Fruit fly (Drosophila melanogaster) whole organism, embryonic: ENCODE measurements around the gene CG13471.
A peak's percentile ranks its signal among the peaks of the same experiment; 100 is the strongest.

ENCODE experiments used
- Bgb ChIP-seq: fragments of 200-800 bp; sonication (Bioruptor generic); IDR thresholded peaks from 2 replicates; pipeline ENCODE4 v1.3.6; 2022; ENCODE audit warnings: missing biosample characterization, missing genetic modification characterization; ENCODE audit not compliant: partially characterized antibody
- CG11085 ChIP-seq: fragments of 200-800 bp; sonication (Bioruptor generic); IDR thresholded peaks from 2 replicates; pipeline ENCODE4 v1.3.6; 2022; ENCODE audit warnings: missing biosample characterization, missing genetic modification characterization
- CG11456 ChIP-seq: fragments of 200-800 bp; sonication (Bioruptor generic); IDR thresholded peaks from 3 replicates; pipeline ENCODE4 v1.3.6; 2022; ENCODE audit warnings: missing biosample characterization, missing genetic modification characterization
- CG12391 ChIP-seq: fragments of 200-800 bp; sonication (Bioruptor generic); optimal IDR thresholded peaks from 3 replicates; lab custom pipeline; 2018; ENCODE audit warnings: missing biosample characterization, mild to moderate bottlenecking, missing genetic modification characterization, moderate library complexity
- CG13424 ChIP-seq: fragments of 200-800 bp; sonication (Bioruptor generic); optimal IDR thresholded peaks from 2 replicates; lab custom pipeline; 2019; ENCODE audit warnings: missing biosample characterization, mild to moderate bottlenecking, missing genetic modification characterization, moderate library complexity
- CG15011 ChIP-seq: fragments of 200-800 bp; sonication (Bioruptor generic); optimal IDR thresholded peaks from 3 replicates; lab custom pipeline; 2018; ENCODE audit warnings: missing biosample characterization, mild to moderate bottlenecking, missing genetic modification characterization
- CG17186 ChIP-seq: fragments of 200-800 bp; sonication (Bioruptor generic); optimal IDR thresholded peaks from 3 replicates; lab custom pipeline; 2017; ENCODE audit warnings: missing biosample characterization, missing genetic modification reagents, missing genetic modification characterization
- CG17802 ChIP-seq: fragments of 200-800 bp; sonication (Bioruptor generic); optimal IDR thresholded peaks from 2 replicates; lab custom pipeline; 2018; ENCODE audit warnings: missing biosample characterization, mild to moderate bottlenecking, missing genetic modification characterization, moderate library complexity
- CG2116 ChIP-seq: fragments of 200-800 bp; sonication (Bioruptor generic); optimal IDR thresholded peaks from 3 replicates; lab custom pipeline; 2018; ENCODE audit warnings: missing biosample characterization, mild to moderate bottlenecking, missing genetic modification characterization
- CG32772 ChIP-seq: fragments of 200-800 bp; sonication (Bioruptor generic); IDR thresholded peaks from 2 replicates; pipeline ENCODE4 v1.3.6; 2022; ENCODE audit warnings: missing biosample characterization, missing genetic modification characterization
- CG3281 ChIP-seq: fragments of 200-800 bp; sonication (Bioruptor generic); optimal IDR thresholded peaks from 3 replicates; lab custom pipeline; 2017; ENCODE audit warnings: missing biosample characterization, mild to moderate bottlenecking, missing genetic modification characterization
- CG42726 ChIP-seq: fragments of 200-800 bp; sonication (Bioruptor generic); IDR thresholded peaks from 2 replicates; pipeline ENCODE4 v1.3.6; 2022; ENCODE audit warnings: missing biosample characterization, missing genetic modification characterization; ENCODE audit not compliant: partially characterized antibody
- CG4404 ChIP-seq: fragments of 200-800 bp; sonication (Bioruptor generic); IDR thresholded peaks from 2 replicates; pipeline ENCODE4 v1.3.6; 2022; ENCODE audit warnings: missing biosample characterization, missing genetic modification characterization
- CG4617 ChIP-seq: fragments of 200-800 bp; sonication (Bioruptor generic); optimal IDR thresholded peaks from 3 replicates; lab custom pipeline; 2016; ENCODE audit warnings: missing biosample characterization, missing genetic modification characterization, borderline replicate concordance
- CG5245 ChIP-seq: fragments of 200-800 bp; sonication (Bioruptor generic); optimal IDR thresholded peaks from 3 replicates; lab custom pipeline; 2016; ENCODE audit warnings: missing biosample characterization, missing genetic modification characterization
- CG9609 ChIP-seq: fragments of 200-800 bp; sonication (Bioruptor generic); optimal IDR thresholded peaks from 3 replicates; lab custom pipeline; 2016; ENCODE audit warnings: missing biosample characterization, missing genetic modification characterization
- CG9727 ChIP-seq: fragments of 200-800 bp; sonication (Bioruptor generic); optimal IDR thresholded peaks from 3 replicates; lab custom pipeline; 2017; ENCODE audit warnings: missing biosample characterization, mild to moderate bottlenecking, missing genetic modification characterization
- Deaf1 ChIP-seq: fragments of 200-800 bp; optimal IDR thresholded peaks from 3 replicates; lab custom pipeline; 2019; ENCODE audit warnings: missing biosample characterization, mild to moderate bottlenecking, missing genetic modification characterization, moderate library complexity
- E2f1 ChIP-seq: fragments of 200-800 bp; sonication (Bioruptor generic); IDR thresholded peaks from 2 replicates; pipeline ENCODE4 v1.3.6; 2022; ENCODE audit warnings: missing biosample characterization, missing genetic modification characterization
- H2.0 ChIP-seq: fragments of 200-800 bp; sonication (Bioruptor generic); IDR thresholded peaks from 2 replicates; pipeline ENCODE4 v1.3.6; 2022; ENCODE audit warnings: missing biosample characterization, missing genetic modification characterization
- HHEX ChIP-seq: fragments of 200-800 bp; sonication (Bioruptor generic); optimal IDR thresholded peaks from 3 replicates; lab custom pipeline; 2017; ENCODE audit warnings: missing biosample characterization, mild to moderate bottlenecking, missing genetic modification characterization, missing genetic modification reagents
- HLH3B ChIP-seq: fragments of 200-800 bp; sonication (Bioruptor generic); IDR thresholded peaks from 2 replicates; pipeline ENCODE4 v1.3.6; 2022; ENCODE audit warnings: missing biosample characterization, missing genetic modification characterization
- MBD-R2 ChIP-seq: fragments of 200-800 bp; sonication (Bioruptor generic); IDR thresholded peaks from 2 replicates; pipeline ENCODE4 v1.3.6; 2022; ENCODE audit warnings: missing biosample characterization, missing genetic modification characterization
- Mes4 ChIP-seq: fragments of 200-800 bp; sonication (Bioruptor generic); optimal IDR thresholded peaks from 2 replicates; lab custom pipeline; 2016; ENCODE audit warnings: missing biosample characterization, missing genetic modification characterization
- NFAT ChIP-seq: fragments of 200-800 bp; sonication (Bioruptor generic); IDR thresholded peaks from 2 replicates; pipeline ENCODE4 v1.3.6; 2022; ENCODE audit warnings: missing biosample characterization, missing genetic modification characterization
- Nf-YA ChIP-seq: fragments of 200-800 bp; sonication (Bioruptor generic); IDR thresholded peaks from 2 replicates; pipeline ENCODE4 v1.3.6; 2022; ENCODE audit warnings: missing biosample characterization, missing genetic modification characterization
- Oli ChIP-seq: fragments of 200-800 bp; sonication (Bioruptor generic); optimal IDR thresholded peaks from 2 replicates; lab custom pipeline; 2018; ENCODE audit warnings: missing biosample characterization, mild to moderate bottlenecking, missing genetic modification characterization, moderate library complexity
- Poxn ChIP-seq: fragments of 200-800 bp; sonication (Bioruptor generic); IDR thresholded peaks from 2 replicates; pipeline ENCODE4 v1.3.6; 2022; ENCODE audit warnings: missing biosample characterization, missing genetic modification characterization
- Rx ChIP-seq: fragments of 200-800 bp; sonication (Bioruptor generic); IDR thresholded peaks from 2 replicates; pipeline ENCODE4 v1.3.6; 2022; ENCODE audit warnings: missing biosample characterization, missing genetic modification characterization
- dan ChIP-seq: fragments of 200-800 bp; sonication (Bioruptor generic); IDR thresholded peaks from 2 replicates; pipeline ENCODE4 v1.3.6; 2022; ENCODE audit warnings: missing biosample characterization, missing genetic modification characterization
- disco-r ChIP-seq: fragments of 200-800 bp; sonication (Bioruptor generic); optimal IDR thresholded peaks from 2 replicates; lab custom pipeline; 2016; ENCODE audit warnings: missing biosample characterization, missing genetic modification characterization
- dysf ChIP-seq: fragments of 200-800 bp; sonication (Bioruptor generic); IDR thresholded peaks from 3 replicates; pipeline ENCODE4 v1.3.6; 2022; ENCODE audit warnings: missing biosample characterization, missing genetic modification characterization
- fd96Cb ChIP-seq: fragments of 200-800 bp; sonication (Bioruptor generic); optimal IDR thresholded peaks from 2 replicates; lab custom pipeline; 2018; ENCODE audit warnings: missing biosample characterization, mild to moderate bottlenecking, missing genetic modification characterization, moderate library complexity
- gfzf ChIP-seq: fragments of 200-800 bp; sonication (Bioruptor generic); optimal IDR thresholded peaks from 2 replicates; lab custom pipeline; 2016; ENCODE audit warnings: missing biosample characterization, mild to moderate bottlenecking, missing genetic modification characterization, moderate library complexity
- grau ChIP-seq: fragments of 200-800 bp; optimal IDR thresholded peaks from 3 replicates; lab custom pipeline; 2019; ENCODE audit warnings: missing biosample characterization, mild to moderate bottlenecking, missing genetic modification characterization, moderate library complexity
- hth ChIP-seq: fragments of >200 bp; optimal IDR thresholded peaks from 2 replicates; lab custom pipeline; 2017; ENCODE audit warnings: inconsistent platforms
- lilli ChIP-seq: fragments of 200-800 bp; sonication (Bioruptor generic); optimal IDR thresholded peaks from 3 replicates; lab custom pipeline; 2016; ENCODE audit warnings: missing biosample characterization, missing genetic modification characterization
- lmd ChIP-seq: fragments of 200-800 bp; sonication (Bioruptor generic); IDR thresholded peaks from 2 replicates; pipeline ENCODE4 v1.3.6; 2022; ENCODE audit warnings: missing biosample characterization, missing genetic modification characterization
- lola ChIP-seq, 3 experiments: fragments of >200 bp in 2 of 3; fragments of 200-800 bp in 1 of 3; sonication (Bioruptor generic) in 1 of 3; optimal IDR thresholded peaks; 2 replicates each; lab custom pipeline; 2017 to 2019; ENCODE audit warnings: missing biosample characterization in 3 of 3, missing genetic modification characterization in 3 of 3, mild to moderate bottlenecking in 1 of 3, moderate library complexity in 1 of 3
- nau ChIP-seq: fragments of 200-800 bp; sonication (Bioruptor generic); optimal IDR thresholded peaks from 3 replicates; lab custom pipeline; 2017; ENCODE audit warnings: missing biosample characterization, mild to moderate bottlenecking, missing genetic modification characterization, missing genetic modification reagents
- prd ChIP-seq, 3 experiments: fragments of >200 bp in 2 of 3; fragments of 200-800 bp in 1 of 3; sonication (Bioruptor generic) in 1 of 3; optimal IDR thresholded peaks in 2 of 3; IDR thresholded peaks in 1 of 3; 2 replicates in 2 of 3; 3 replicates in 1 of 3; pipeline versions ENCODE4 v1.3.6 to Lab custom; 2017 to 2022; ENCODE audit warnings: missing biosample characterization in 1 of 3, missing genetic modification characterization in 1 of 3
- schlank ChIP-seq: fragments of 200-800 bp; sonication (Bioruptor generic); optimal IDR thresholded peaks from 2 replicates; lab custom pipeline; 2018; ENCODE audit warnings: missing biosample characterization, mild to moderate bottlenecking, missing genetic modification characterization
- sens ChIP-seq: fragments of 200-800 bp; sonication (Bioruptor generic); peaks from one replicate; lab custom pipeline; 2016; ENCODE audit warnings: missing biosample characterization, missing genetic modification characterization
- seq ChIP-seq: fragments of 200-800 bp; sonication (Bioruptor generic); IDR thresholded peaks from 2 replicates; pipeline ENCODE4 v1.3.6; 2022; ENCODE audit warnings: missing biosample characterization, missing genetic modification characterization
- stwl ChIP-seq: fragments of 200-800 bp; sonication (Bioruptor generic); optimal IDR thresholded peaks from 3 replicates; lab custom pipeline; 2018; ENCODE audit warnings: missing biosample characterization, mild to moderate bottlenecking, missing genetic modification characterization, moderate library complexity
- tgo ChIP-seq: fragments of 200-800 bp; sonication (Bioruptor generic); IDR thresholded peaks from 3 replicates; pipeline ENCODE4 v1.3.6; 2022; ENCODE audit warnings: missing biosample characterization, missing genetic modification characterization
- yki ChIP-seq: fragments of >200 bp; optimal IDR thresholded peaks from 3 replicates; lab custom pipeline; 2018
- zfh1 ChIP-seq: fragments of 200-800 bp; sonication (Bioruptor generic); IDR thresholded peaks from 3 replicates; pipeline ENCODE4 v1.3.6; 2022; ENCODE audit warnings: missing biosample characterization, missing genetic modification characterization

Gene CG13471

DNA sequence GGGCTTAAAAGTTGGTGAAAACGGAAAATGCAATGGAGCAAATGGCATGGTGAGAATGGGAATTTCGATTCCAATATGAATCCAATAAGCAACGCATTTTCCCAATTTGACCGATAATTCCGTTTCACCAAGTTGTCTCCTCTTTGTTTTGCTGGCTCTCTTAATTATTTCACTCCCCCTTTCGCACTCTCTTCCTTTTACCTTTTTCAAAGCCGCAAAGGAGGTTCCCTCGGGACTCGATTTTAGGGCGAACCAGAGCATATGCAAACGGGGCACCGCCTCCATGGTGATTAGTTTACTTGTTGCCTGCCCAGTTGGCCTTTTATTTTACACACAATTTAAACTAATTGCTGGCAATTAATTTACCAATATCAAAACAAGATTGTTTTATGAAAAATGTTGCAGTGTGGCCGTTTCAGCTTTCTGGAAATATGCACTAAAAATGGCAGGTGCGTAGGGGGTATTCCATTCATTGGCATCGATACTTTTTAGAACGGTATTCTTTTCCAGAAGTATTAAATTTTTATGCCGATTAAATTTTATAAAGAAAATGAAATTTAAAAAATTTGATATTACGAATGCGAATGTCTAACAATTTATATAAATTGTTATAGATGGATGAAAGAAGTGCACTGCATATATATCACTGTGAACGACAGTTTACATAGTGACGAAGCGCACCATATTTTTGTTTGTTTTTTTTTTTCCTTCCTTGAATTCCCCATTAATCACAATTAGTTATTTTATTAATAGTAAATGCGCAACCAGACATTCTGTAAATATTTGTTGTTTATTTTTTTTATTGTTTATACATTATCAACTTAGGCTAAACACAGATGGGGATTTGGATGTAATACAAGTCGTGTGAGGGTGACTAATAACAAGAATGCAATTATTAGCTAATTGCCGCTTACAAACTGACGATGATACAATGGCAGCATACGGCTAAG, 42.7 kb upstream of the CG13471 start, which contains the start of gene mop (continued):
- TF ChIP-seq CG12391 (tag; lab: Kevin White, UChicago) (peak; percentile 60), CG42726 (GFP tag; lab: Robert Waterston, UW) (no peak), Oli (tag; lab: Kevin White, UChicago) (no peak), nau (no peak), HHEX (GFP tag; lab: Kevin White, UChicago) (no peak), CG9727 (GFP tag; lab: Kevin White, UChicago) (peak; percentile 12), lilli (GFP tag; lab: Kevin White, UChicago) (peak; percentile 32), CG32772 (GFP tag; lab: Robert Waterston, UW) (peak; percentile 58; the same call in 1 of the 2 replicates), dysf (GFP tag; lab: Robert Waterston, UW) (peak; percentile 46; the same call in 2 of the 3 replicates), sens (GFP tag; lab: Kevin White, UChicago) (peak; percentile 60), dan (GFP tag; lab: Robert Waterston, UW) (no peak), zfh1 (0 out of 3 replicates have a peak, but pooled peaks have one; percentile 19), Poxn (GFP tag; lab: Robert Waterston, UW) (no peak), lmd (peak; percentile 41), Mes4 (no peak), gfzf (GFP tag; lab: Kevin White, UChicago) (peak; percentile 79), fd96Cb (tag; lab: Kevin White, UChicago) (no peak), CG5245 (no peak), yki (lab: Kevin White, UChicago) (no peak), CG3281 (GFP tag; lab: Kevin White, UChicago) (peak; percentile 43), lola (GFP tag; optimal IDR thresholded peaks at IDR 0.05; lab: Kevin White, UChicago) (peak in 1 of 3 experiments; percentile 44), H2.0 (GFP tag; lab: Robert Waterston, UW) (peak; percentile 56), CG11085 (GFP tag; lab: Robert Waterston, UW) (peak; percentile 37; the same call in 1 of the 2 replicates), schlank (tag; lab: Kevin White, UChicago) (no peak), disco-r (GFP tag; lab: Kevin White, UChicago) (no peak), CG4617 (peak; percentile 55), CG17186 (no peak), hth (lab: Kevin White, UChicago) (no peak), CG4404 (GFP tag; lab: Robert Waterston, UW) (no peak), E2f1 (GFP tag; lab: Robert Waterston, UW) (peak; percentile 41), Nf-YA (GFP tag; lab: Robert Waterston, UW) (0 out of 2 replicates have a peak, but pooled peaks have one; percentile 9), Deaf1 (no peak), Rx (GFP tag; lab: Robert Waterston, UW) (0 out of 2 replicates have a peak, but pooled peaks have one; percentile 33), seq (GFP tag; lab: Robert Waterston, UW) (peak; percentile 53; the same call in 1 of the 2 replicates), Bgb (peak; percentile 14; the same call in 1 of the 2 replicates), stwl (tag; lab: Kevin White, UChicago) (peak; percentile 55), CG11456 (0 out of 3 replicates have a peak, but pooled peaks have one; percentile 55), prd (optimal IDR thresholded peaks at IDR 0.05; lab: Kevin White, UChicago) (no peak), prd (GFP tag; IDR thresholded peaks at IDR 0.05; lab: Robert Waterston, UW) (peak; percentile 73), MBD-R2 (GFP tag; lab: Robert Waterston, UW) (peak; percentile 78), CG13424 (tag; lab: Kevin White, UChicago) (peak; percentile 53), grau (tag; lab: Kevin White, UChicago) (peak; percentile 12), CG17802 (no peak), tgo (GFP tag; lab: Robert Waterston, UW) (peak; percentile 67; the same call in 2 of the 3 replicates), CG9609 (peak; percentile 12), CG2116 (GFP tag; lab: Kevin White, UChicago) (peak; percentile 29), NFAT (GFP tag; lab: Robert Waterston, UW) (peak; percentile 70; the same call in 1 of the 2 replicates), HLH3B (GFP tag; lab: Robert Waterston, UW) (peak; percentile 48), CG15011 (GFP tag; lab: Kevin White, UChicago) (no peak)
